Worm (Caenorhabditis elegans) whole organism, mixed stage, embryonic: ENCODE results near the gene R07E4.5.

Experiments
- elt-3 ChIP-seq: fragments of 150-350 bp; optimal IDR thresholded peaks from 2 replicates; lab custom pipeline; 2014; ENCODE audit warnings: missing biosample characterization, missing genetic modification characterization
- lsy-2 ChIP-seq: fragments of 150-350 bp; optimal IDR thresholded peaks from 2 replicates; lab custom pipeline; 2014; ENCODE audit warnings: missing biosample characterization, missing genetic modification characterization
- snpc-4 ChIP-seq: fragments of 150-350 bp; optimal IDR thresholded peaks from 2 replicates; lab custom pipeline; 2014; ENCODE audit warnings: missing biosample characterization, missing genetic modification characterization
- unc-39 ChIP-seq: fragments of 150-350 bp; optimal IDR thresholded peaks from 2 replicates; lab custom pipeline; 2014; ENCODE audit warnings: missing biosample characterization, missing genetic modification characterization

- TF ChIP-seq lsy-2 (tag; lab: Kevin White, UChicago) = no peak
- TF ChIP-seq elt-3 (tag; lab: Kevin White, UChicago) = no peak
- no peak for TF ChIP-seq snpc-4
- TF ChIP-seq unc-39 (tag; lab: Kevin White, UChicago) = no peak
These were observed 22.3 kb upstream of the R07E4.5 start for ce11 chrX:5975228-5975627.
